Fruit fly (Drosophila melanogaster): Measurements from ENCODE around the gene CG42556.

Gene CG42556

DNA sequence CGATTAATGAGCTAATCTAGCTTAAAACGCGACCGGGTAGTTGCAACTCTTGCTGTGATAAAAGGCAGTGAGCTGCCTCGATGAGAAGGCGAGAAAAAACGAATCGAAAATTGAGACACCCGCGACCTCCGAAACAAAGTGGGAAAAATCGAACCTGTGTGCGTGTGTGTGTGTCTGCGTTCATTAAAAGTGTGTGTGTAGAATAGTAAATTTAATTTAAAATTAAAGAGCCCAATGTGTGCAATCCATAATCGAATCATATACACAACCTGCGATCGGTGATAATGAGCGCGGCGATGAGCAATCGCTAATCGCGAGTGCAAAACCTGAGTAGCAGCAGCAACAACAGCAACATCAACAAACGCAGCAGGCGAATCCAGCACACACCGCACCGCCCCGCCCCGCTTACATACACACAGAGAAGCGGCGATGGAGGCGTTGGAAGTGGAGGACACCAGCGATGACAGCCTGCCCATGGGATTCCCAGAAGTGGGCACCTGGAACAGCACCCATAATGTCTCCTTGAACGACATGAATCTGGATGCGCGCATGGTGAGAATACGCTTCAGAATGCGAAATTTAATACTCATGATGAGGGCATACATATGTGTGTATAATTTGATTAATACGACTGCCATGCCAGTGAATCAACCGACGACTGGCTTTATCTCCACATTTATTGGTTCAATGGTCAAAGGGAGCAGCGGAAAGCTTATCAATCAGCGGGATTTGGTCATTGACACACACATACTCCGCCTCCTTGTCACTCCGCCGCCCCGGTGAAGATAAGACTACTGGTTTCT, 933 bp upstream of the CG42556 start (continued):
- TF ChIP-seq Hr78 (GFP tag; optimal IDR thresholded peaks at IDR 0.05) (peak in 1 of 2 experiments; percentile 90), onecut (GFP tag; IDR thresholded peaks at IDR 0.05) (peak; percentile 95), chinmo (GFP tag; IDR thresholded peaks at IDR 0.05; ENCODE audit: partially characterized antibody) (peak; percentile 64; the same call in 1 of the 4 replicates), GATAe (GFP tag; conservative IDR thresholded peaks at IDR 0.05) (peak; percentile 35; the same call in 1 of the 2 replicates)

dm6 chr2L:16900373-16900772, 10.7 kb downstream of the CG42556 start, which contains the start of gene CG31805:
Gene CG31805 (minus strand): TSS chr2L:16900473.
- TF ChIP-seq caup (GFP tag; optimal IDR thresholded peaks at IDR 0.05; ENCODE audit: severe bottlenecking): no peak
- no peak for TF ChIP-seq ham (GFP tag; IDR thresholded peaks at IDR 0.05)
- TF ChIP-seq Abd-B (GFP tag; optimal IDR thresholded peaks at IDR 0.05): no peak
- TF ChIP-seq yki (optimal IDR thresholded peaks at IDR 0.05): no peak
- no peak for TF ChIP-seq CG4730 (GFP tag; IDR thresholded peaks at IDR 0.05)
- TF ChIP-seq CG8765 (GFP tag; IDR thresholded peaks at IDR 0.05): no peak
- no peak for TF ChIP-seq Meics (GFP tag; optimal IDR thresholded peaks at IDR 0.05)
- TF ChIP-seq CG17186 (GFP tag; optimal IDR thresholded peaks at IDR 0.05): no peak
- TF ChIP-seq TFAM (GFP tag; optimal IDR thresholded peaks at IDR 0.05): no peak
- no peak for TF ChIP-seq usp (GFP tag; optimal IDR thresholded peaks at IDR 0.05)
- TF ChIP-seq Rx (GFP tag; IDR thresholded peaks at IDR 0.05): no peak
- TF ChIP-seq CG11247 (GFP tag; IDR thresholded peaks at IDR 0.05): no peak
- no peak for TF ChIP-seq CG3281 (GFP tag; optimal IDR thresholded peaks at IDR 0.05)
- no peak for TF ChIP-seq CG6254 (GFP tag; optimal IDR thresholded peaks at IDR 0.05)
- TF ChIP-seq CG7786 (GFP tag; optimal IDR thresholded peaks at IDR 0.05): no peak

dm6 chr2L:16902003-16902402, 12.3 kb downstream of the CG42556 start, which contains the start of gene CG12288:
Gene CG12288 (minus strand): TSS chr2L:16902218.
- TF ChIP-seq h (optimal IDR thresholded peaks at IDR 0.05) (no peak), CG4617 (GFP tag; optimal IDR thresholded peaks at IDR 0.05; ENCODE audit: borderline replicate concordance) (peak; percentile 35), CG17568 (GFP tag; optimal IDR thresholded peaks at IDR 0.05) (no peak), Fer3 (tag; optimal IDR thresholded peaks at IDR 0.05) (no peak), CG11398 (GFP tag; optimal IDR thresholded peaks at IDR 0.05) (no peak), Dp (GFP tag; optimal IDR thresholded peaks at IDR 0.05) (peak; percentile 47), zen2 (GFP tag; IDR thresholded peaks at IDR 0.05; ENCODE audit: partially characterized antibody) (no peak), MESR4 (GFP tag; optimal IDR thresholded peaks at IDR 0.05) (peak; percentile 46), disco-r (GFP tag; optimal IDR thresholded peaks at IDR 0.05) (no peak), CG8944 (GFP tag; optimal IDR thresholded peaks at IDR 0.05) (no peak), stwl (tag; optimal IDR thresholded peaks at IDR 0.05) (peak; percentile 74), CG9797 (GFP tag; optimal IDR thresholded peaks at IDR 0.05) (peak; percentile 55), dm (GFP tag; optimal IDR thresholded peaks at IDR 0.05) (peak; percentile 65), odd (GFP tag; optimal IDR thresholded peaks at IDR 0.05) (no peak), ind (GFP tag; optimal IDR thresholded peaks at IDR 0.05) (no peak), CG2712 (tag; optimal IDR thresholded peaks at IDR 0.05) (no peak), Opbp (GFP tag; IDR thresholded peaks at IDR 0.05; ENCODE audit: partially characterized antibody) (no peak), CG9817 (tag; optimal IDR thresholded peaks at IDR 0.05) (no peak), Stat92E (GFP tag; optimal IDR thresholded peaks at IDR 0.05) (no peak), CG9932 (GFP tag; IDR thresholded peaks at IDR 0.05) (no peak), CG12219 (GFP tag; optimal IDR thresholded peaks at IDR 0.05) (no peak), CG1647 (GFP tag; optimal IDR thresholded peaks at IDR 0.05) (no peak), z (GFP tag; IDR thresholded peaks at IDR 0.05) (no peak), CG10654 (GFP tag; optimal IDR thresholded peaks at IDR 0.05) (no peak), CoRest (tag; optimal IDR thresholded peaks at IDR 0.05) (no peak), pzg (GFP tag; optimal IDR thresholded peaks at IDR 0.05) (peak; percentile 31), corto (GFP tag; optimal IDR thresholded peaks at IDR 0.05) (no peak), CG8924 (tag; optimal IDR thresholded peaks at IDR 0.05) (no peak)
